Worm (Caenorhabditis elegans): ENCODE results near the gene ZC8.6.

Gene ZC8.6

DNA sequence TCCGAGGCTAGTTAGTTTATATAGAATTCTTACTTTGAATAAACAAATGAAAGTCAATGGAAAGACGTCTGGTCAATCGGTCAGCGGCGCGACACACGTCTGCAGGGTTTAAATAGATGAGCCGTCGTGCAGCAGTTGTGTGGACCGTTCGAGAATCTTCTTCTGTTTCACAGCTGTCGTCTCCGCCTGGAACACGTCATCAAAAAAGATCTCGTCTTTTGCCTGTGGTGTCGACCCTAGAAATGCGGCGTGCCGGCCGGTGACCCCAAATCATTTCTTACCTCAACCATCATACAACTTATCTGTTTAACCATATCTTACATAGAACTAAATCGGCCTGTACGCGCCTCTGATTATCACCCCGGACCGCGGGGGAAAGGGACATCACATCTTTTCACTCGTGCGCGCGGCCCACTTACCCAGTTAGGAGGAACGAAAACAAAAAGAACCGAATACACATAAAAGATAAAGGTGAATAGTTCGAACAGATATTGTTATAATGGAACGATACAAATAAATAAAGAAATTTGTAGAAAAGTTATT, 25.3 kb downstream of the ZC8.6 start:
- peak; percentile 87 for TF ChIP-seq nhr-23 (tag; optimal IDR thresholded peaks at IDR 0.05)
- TF ChIP-seq ceh-16 (tag; optimal IDR thresholded peaks at IDR 0.05), result no peak
- TF ChIP-seq elt-3 (tag; optimal IDR thresholded peaks at IDR 0.05), result peak in 1 of 3 experiments; percentile 3
- no peak for TF ChIP-seq fos-1 (tag; optimal IDR thresholded peaks at IDR 0.05)
- peak; percentile 18 for TF ChIP-seq nhr-43 (tag; optimal IDR thresholded peaks at IDR 0.05; ENCODE audit: poor library complexity, severe bottlenecking)
- peak; percentile 30 for TF ChIP-seq lin-39 (tag; optimal IDR thresholded peaks at IDR 0.05)
- peak; percentile 4 for TF ChIP-seq nhr-25 (tag; optimal IDR thresholded peaks at IDR 0.05)
- no peak for TF ChIP-seq jun-1 (tag; optimal IDR thresholded peaks at IDR 0.05)

DNA sequence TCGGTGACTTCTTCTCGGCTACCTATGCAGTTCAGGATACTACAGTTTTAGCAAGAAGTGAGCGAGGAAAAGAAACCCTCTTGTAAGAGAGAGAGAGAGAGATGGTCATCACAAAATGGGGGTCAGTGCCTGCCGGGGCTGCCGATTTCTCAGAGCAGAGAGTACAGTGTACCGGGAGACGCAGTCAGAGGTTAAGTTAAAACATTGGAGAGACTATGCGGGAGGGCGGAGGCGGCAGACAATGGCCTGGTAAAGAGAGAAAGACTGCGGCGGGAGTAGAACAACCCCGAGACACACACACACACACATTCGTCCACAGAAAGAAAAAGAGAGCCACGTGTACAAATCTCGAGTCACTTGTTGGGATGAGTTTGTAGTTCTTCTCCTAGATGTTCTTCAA, 26.0 kb downstream of the ZC8.6 start:
- TF ChIP-seq aly-2 (tag; optimal IDR thresholded peaks at IDR 0.05) (no peak), lin-15B (tag; optimal IDR thresholded peaks at IDR 0.05) (no peak), pha-4 (tag; optimal IDR thresholded peaks at IDR 0.05) (peak; percentile 42), nhr-43 (tag; optimal IDR thresholded peaks at IDR 0.05; ENCODE audit: poor library complexity, severe bottlenecking) (peak; percentile 47), nhr-28 (tag; optimal IDR thresholded peaks at IDR 0.05) (no peak), nhr-23 (tag; optimal IDR thresholded peaks at IDR 0.05) (peak; percentile 52), jun-1 (tag; optimal IDR thresholded peaks at IDR 0.05) (peak; percentile 18), skn-1 (tag; optimal IDR thresholded peaks at IDR 0.05) (no peak), ceh-28 (tag; optimal IDR thresholded peaks at IDR 0.05) (no peak), nhr-76 (tag; optimal IDR thresholded peaks at IDR 0.05) (no peak), ama-1 (optimal IDR thresholded peaks at IDR 0.05) (peak; percentile 52), tbx-2 (tag; optimal IDR thresholded peaks at IDR 0.05) (no peak), pqm-1 (tag; optimal IDR thresholded peaks at IDR 0.05) (no peak), fos-1 (tag; optimal IDR thresholded peaks at IDR 0.05) (no peak), lin-39 (tag; optimal IDR thresholded peaks at IDR 0.05) (peak; percentile 67), hmg-11 (tag; optimal IDR thresholded peaks at IDR 0.05) (peak; percentile 50), egl-27 (tag; optimal IDR thresholded peaks at IDR 0.05) (no peak), nfya-1 (tag; optimal IDR thresholded peaks at IDR 0.05; ENCODE audit: insufficient read depth) (peak; percentile 36), nhr-25 (tag; optimal IDR thresholded peaks at IDR 0.05) (peak; percentile 21), nhr-237 (tag; optimal IDR thresholded peaks at IDR 0.05) (no peak), elt-3 (tag; optimal IDR thresholded peaks at IDR 0.05) (no peak), mdl-1 (tag; optimal IDR thresholded peaks at IDR 0.05) (no peak), eor-1 (tag; optimal IDR thresholded peaks at IDR 0.05) (no peak)

DNA sequence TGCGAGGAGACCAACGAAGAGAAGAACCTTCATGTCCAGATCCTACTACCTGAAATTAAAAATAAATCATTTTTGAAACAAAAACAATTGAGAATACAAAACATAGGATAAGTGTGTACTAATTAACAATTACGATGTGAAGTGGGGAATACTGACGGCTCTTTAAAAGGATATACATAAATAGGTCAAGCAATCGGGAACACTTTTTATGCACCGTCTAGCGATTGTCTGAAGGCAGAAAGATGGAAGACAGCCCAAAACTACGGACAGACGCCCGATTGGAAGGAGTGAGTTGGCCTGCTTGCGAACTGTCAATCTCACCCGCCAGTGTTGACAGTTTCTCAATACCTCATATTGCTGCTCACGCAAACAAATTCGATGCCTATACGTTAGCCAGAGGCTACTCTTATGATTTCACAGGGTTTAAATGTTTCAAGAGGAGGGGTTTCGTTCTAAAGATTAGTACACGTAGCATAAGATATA, 26.5 kb downstream of the ZC8.6 start, which contains the start of gene calu-1:
calu-1 (minus strand) TSS at position 51 of the 483 bp plus-strand sequence.
- TF ChIP-seq daf-12 (tag; optimal IDR thresholded peaks at IDR 0.05) (no peak), snpc-4 (tag; optimal IDR thresholded peaks at IDR 0.05) (no peak), pha-4 (tag; optimal IDR thresholded peaks at IDR 0.05) (peak; percentile 10), fos-1 (tag; optimal IDR thresholded peaks at IDR 0.05) (no peak), jun-1 (tag; optimal IDR thresholded peaks at IDR 0.05) (no peak), unc-39 (tag; optimal IDR thresholded peaks at IDR 0.05) (no peak), fkh-2 (tag; optimal IDR thresholded peaks at IDR 0.05) (no peak), nhr-43 (tag; optimal IDR thresholded peaks at IDR 0.05; ENCODE audit: poor library complexity, severe bottlenecking) (no peak), fkh-10 (GFP tag; optimal IDR thresholded peaks at IDR 0.05) (no peak), ztf-11 (tag; optimal IDR thresholded peaks at IDR 0.05) (no peak), nhr-23 (tag; optimal IDR thresholded peaks at IDR 0.05) (peak; percentile 15), egl-27 (tag; optimal IDR thresholded peaks at IDR 0.05) (no peak), egl-5 (tag; optimal IDR thresholded peaks at IDR 0.05) (no peak), nhr-76 (tag; optimal IDR thresholded peaks at IDR 0.05) (no peak), pqm-1 (tag; optimal IDR thresholded peaks at IDR 0.05) (no peak)

DNA sequence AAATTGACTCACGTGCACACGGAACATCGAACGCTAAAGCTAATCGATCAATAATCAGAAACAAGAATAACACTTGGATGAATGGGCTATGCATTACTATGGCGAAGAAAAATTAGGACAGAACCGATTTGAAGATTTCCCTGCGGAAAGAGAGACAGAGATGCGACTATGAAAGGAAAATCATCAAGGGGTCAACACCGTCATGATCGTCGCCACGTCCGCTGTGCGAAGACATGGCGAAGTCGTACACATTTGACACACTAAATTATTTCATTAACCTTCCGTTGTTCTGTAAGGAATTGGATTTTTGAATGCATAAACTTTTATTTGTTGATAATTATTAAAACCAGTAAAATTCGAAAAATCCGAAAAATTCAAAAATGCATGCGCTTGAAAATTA, 28.2 kb downstream of the ZC8.6 start, which contains the start of gene M03F4.6:
M03F4.6 (minus strand) TSS at position 101 of the 400 bp plus-strand sequence.
- TF ChIP-seq elt-2 (tag; optimal IDR thresholded peaks at IDR 0.05), result no peak
- TF ChIP-seq egl-5 (tag; optimal IDR thresholded peaks at IDR 0.05), result peak; percentile 46
- no peak for TF ChIP-seq mdl-1 (tag; optimal IDR thresholded peaks at IDR 0.05)
- TF ChIP-seq lin-39 (tag; optimal IDR thresholded peaks at IDR 0.05), result no peak
- no peak for TF ChIP-seq lsy-12 (tag; optimal IDR thresholded peaks at IDR 0.05)
- no peak for TF ChIP-seq unc-62 (GFP tag; optimal IDR thresholded peaks at IDR 0.05)
- no peak for TF ChIP-seq zag-1 (tag; optimal IDR thresholded peaks at IDR 0.05)
- peak; percentile 87 for TF ChIP-seq ama-1 (optimal IDR thresholded peaks at IDR 0.05)
- TF ChIP-seq nhr-11 (tag; optimal IDR thresholded peaks at IDR 0.05), result no peak
- TF ChIP-seq lin-15B (tag; optimal IDR thresholded peaks at IDR 0.05), result no peak
- peak; percentile 15 for TF ChIP-seq nfya-1 (tag; optimal IDR thresholded peaks at IDR 0.05; ENCODE audit: insufficient read depth)
- TF ChIP-seq sea-2 (GFP tag; optimal IDR thresholded peaks at IDR 0.05), result no peak
- TF ChIP-seq elt-1 (tag; optimal IDR thresholded peaks at IDR 0.05), result no peak
- TF ChIP-seq jun-1 (tag; optimal IDR thresholded peaks at IDR 0.05), result no peak
- TF ChIP-seq fos-1 (tag; optimal IDR thresholded peaks at IDR 0.05), result no peak
- no peak for TF ChIP-seq nhr-77 (tag; optimal IDR thresholded peaks at IDR 0.05)
- TF ChIP-seq nhr-23 (tag; optimal IDR thresholded peaks at IDR 0.05), result peak; percentile 96
- TF ChIP-seq ceh-28 (tag; optimal IDR thresholded peaks at IDR 0.05), result peak; percentile 29
- no peak for TF ChIP-seq ZK546.5 (tag; optimal IDR thresholded peaks at IDR 0.05)
- peak; percentile 80 for TF ChIP-seq nhr-25 (tag; optimal IDR thresholded peaks at IDR 0.05)
- TF ChIP-seq daf-12 (tag; optimal IDR thresholded peaks at IDR 0.05), result no peak
- peak; percentile 2 for TF ChIP-seq ztf-4 (tag; optimal IDR thresholded peaks at IDR 0.05)
- TF ChIP-seq fkh-2 (tag; optimal IDR thresholded peaks at IDR 0.05), result no peak
- TF ChIP-seq R02D3.7 (tag; optimal IDR thresholded peaks at IDR 0.05), result no peak
- TF ChIP-seq nhr-43 (tag; optimal IDR thresholded peaks at IDR 0.05; ENCODE audit: poor library complexity, severe bottlenecking), result peak; percentile 67
- no peak for TF ChIP-seq ceh-9 (tag; optimal IDR thresholded peaks at IDR 0.05)
- TF ChIP-seq nhr-12 (tag; optimal IDR thresholded peaks at IDR 0.05), result no peak
- no peak for TF ChIP-seq eor-1 (tag; optimal IDR thresholded peaks at IDR 0.05)

All from whole organism, L3 larva.